Fruit fly (Drosophila melanogaster) whole organism, embryonic: ENCODE measurements around the gene ScpX.
A peak's percentile ranks its signal among the peaks of the same experiment; 100 is the strongest.

Experiments
- Atf6 ChIP-seq: fragments of 200-800 bp; sonication (Bioruptor generic); IDR thresholded peaks from 2 replicates; pipeline ENCODE4 v1.3.6; 2022; ENCODE audit warnings: missing biosample characterization, missing genetic modification characterization
- CG1024 ChIP-seq: fragments of 200-800 bp; sonication (Bioruptor generic); IDR thresholded peaks from 2 replicates; pipeline ENCODE4 v1.3.6; 2022; ENCODE audit warnings: missing biosample characterization, missing genetic modification characterization
- CG10267 ChIP-seq: fragments of 200-800 bp; sonication (Bioruptor generic); optimal IDR thresholded peaks from 2 replicates; lab custom pipeline; 2018; ENCODE audit warnings: missing biosample characterization, mild to moderate bottlenecking, missing genetic modification characterization, moderate library complexity
- CG10462 ChIP-seq: fragments of 200-800 bp; sonication (Bioruptor generic); optimal IDR thresholded peaks from 2 replicates; lab custom pipeline; 2016; ENCODE audit warnings: missing biosample characterization, missing genetic modification characterization
- CG10979 ChIP-seq: fragments of 200-800 bp; sonication (Bioruptor generic); optimal IDR thresholded peaks from 2 replicates; lab custom pipeline; 2018; ENCODE audit warnings: missing biosample characterization, mild to moderate bottlenecking, missing genetic modification characterization, moderate library complexity
- CG11504 ChIP-seq: fragments of 200-800 bp; sonication (Bioruptor generic); optimal IDR thresholded peaks from 3 replicates; lab custom pipeline; 2019; ENCODE audit warnings: missing biosample characterization, mild to moderate bottlenecking, missing genetic modification characterization, moderate library complexity
- CG12391 ChIP-seq: fragments of 200-800 bp; sonication (Bioruptor generic); optimal IDR thresholded peaks from 3 replicates; lab custom pipeline; 2018; ENCODE audit warnings: missing biosample characterization, mild to moderate bottlenecking, missing genetic modification characterization, moderate library complexity
- CG13894 ChIP-seq: fragments of 200-800 bp; sonication (Bioruptor generic); optimal IDR thresholded peaks from 3 replicates; lab custom pipeline; 2018; ENCODE audit warnings: missing biosample characterization, mild to moderate bottlenecking, missing genetic modification characterization, moderate library complexity
- CG14710 ChIP-seq: fragments of 200-800 bp; sonication (Bioruptor generic); optimal IDR thresholded peaks from 3 replicates; lab custom pipeline; 2019; ENCODE audit warnings: missing biosample characterization, mild to moderate bottlenecking, missing genetic modification characterization, moderate library complexity
- CG1603 ChIP-seq: fragments of 200-800 bp; sonication (Bioruptor generic); optimal IDR thresholded peaks from 2 replicates; lab custom pipeline; 2019; ENCODE audit warnings: missing biosample characterization, mild to moderate bottlenecking, missing genetic modification characterization, moderate library complexity
- CG1792 ChIP-seq: fragments of 200-800 bp; sonication (Bioruptor generic); optimal IDR thresholded peaks from 2 replicates; lab custom pipeline; 2016; ENCODE audit warnings: missing biosample characterization, missing genetic modification characterization
- CG18262 ChIP-seq: fragments of 200-800 bp; optimal IDR thresholded peaks from 3 replicates; lab custom pipeline; 2019; ENCODE audit warnings: missing biosample characterization, mild to moderate bottlenecking, missing genetic modification characterization, moderate library complexity
- CG30431 ChIP-seq: fragments of 200-800 bp; sonication (Bioruptor generic); optimal IDR thresholded peaks from 2 replicates; lab custom pipeline; 2017; ENCODE audit warnings: missing biosample characterization, missing genetic modification characterization
- CG6254 ChIP-seq: fragments of 200-800 bp; sonication (Bioruptor generic); optimal IDR thresholded peaks from 3 replicates; lab custom pipeline; 2017; ENCODE audit warnings: mild to moderate bottlenecking, missing biosample characterization, missing genetic modification reagents, missing genetic modification characterization
- CG6654 ChIP-seq: fragments of 200-800 bp; sonication (Bioruptor generic); optimal IDR thresholded peaks from 2 replicates; lab custom pipeline; 2017; ENCODE audit warnings: missing biosample characterization, mild to moderate bottlenecking, missing genetic modification characterization
- CG6689 ChIP-seq: fragments of 200-800 bp; sonication (Bioruptor generic); IDR thresholded peaks from 2 replicates; pipeline ENCODE4 v1.3.6; 2022; ENCODE audit warnings: missing biosample characterization, missing genetic modification characterization
- CG9727 ChIP-seq: fragments of 200-800 bp; sonication (Bioruptor generic); optimal IDR thresholded peaks from 3 replicates; lab custom pipeline; 2017; ENCODE audit warnings: missing biosample characterization, mild to moderate bottlenecking, missing genetic modification characterization
- CoRest ChIP-seq: fragments of 200-800 bp; sonication (Bioruptor generic); optimal IDR thresholded peaks from 3 replicates; lab custom pipeline; 2018; ENCODE audit warnings: missing biosample characterization, mild to moderate bottlenecking, missing genetic modification characterization, moderate library complexity
- D ChIP-seq, 2 experiments: fragments of 200-800 bp in 1 of 2; fragments of >200 bp in 1 of 2; sonication (Bioruptor generic) in 1 of 2; optimal IDR thresholded peaks; 2 replicates in 1 of 2; 3 replicates in 1 of 2; lab custom pipeline; 2017; ENCODE audit warnings: mild to moderate bottlenecking in 1 of 2, missing biosample characterization in 1 of 2, missing genetic modification characterization in 1 of 2, missing genetic modification reagents in 1 of 2
- E2f2 ChIP-seq: fragments of 200-800 bp; sonication (Bioruptor generic); IDR thresholded peaks from 2 replicates; pipeline ENCODE4 v1.3.6; 2022; ENCODE audit warnings: missing biosample characterization, missing genetic modification characterization
- Ets65A ChIP-seq: fragments of 200-800 bp; sonication (Bioruptor generic); peaks from one replicate; lab custom pipeline; 2016; ENCODE audit warnings: missing biosample characterization, missing genetic modification characterization
- Gug ChIP-seq: fragments of 200-800 bp; sonication (Bioruptor generic); IDR thresholded peaks from 4 replicates; pipeline ENCODE4 v1.3.6; 2022; ENCODE audit warnings: missing biosample characterization, missing genetic modification characterization
- Jarid2 ChIP-seq: fragments of 200-800 bp; sonication (Bioruptor generic); optimal IDR thresholded peaks from 3 replicates; lab custom pipeline; 2017; ENCODE audit warnings: mild to moderate bottlenecking, missing biosample characterization, missing genetic modification reagents, missing genetic modification characterization
- Max ChIP-seq: fragments of 200-800 bp; sonication (Bioruptor generic); optimal IDR thresholded peaks from 2 replicates; lab custom pipeline; 2016; ENCODE audit warnings: missing biosample characterization, mild to moderate bottlenecking, missing genetic modification characterization
- Med ChIP-seq: fragments of 200-800 bp; sonication (Bioruptor generic); peaks from one replicate; lab custom pipeline; 2016; ENCODE audit warnings: missing biosample characterization, missing genetic modification characterization, mild to moderate bottlenecking, inconsistent platforms, moderate library complexity
- Nf-YB ChIP-seq: fragments of 200-800 bp; sonication (Bioruptor generic); optimal IDR thresholded peaks from 3 replicates; lab custom pipeline; 2019; ENCODE audit warnings: missing biosample characterization, mild to moderate bottlenecking, missing genetic modification characterization, moderate library complexity
- Nf-YC ChIP-seq: fragments of 200-800 bp; optimal IDR thresholded peaks from 3 replicates; lab custom pipeline; 2019; ENCODE audit warnings: missing biosample characterization, mild to moderate bottlenecking, missing genetic modification characterization, moderate library complexity
- Spps ChIP-seq: fragments of 200-800 bp; sonication (Bioruptor generic); optimal IDR thresholded peaks from 2 replicates; lab custom pipeline; 2018; ENCODE audit warnings: missing biosample characterization, mild to moderate bottlenecking, missing genetic modification characterization
- Xrp1 ChIP-seq: fragments of 200-800 bp; sonication (Bioruptor generic); IDR thresholded peaks from 2 replicates; pipeline ENCODE4 v1.3.6; 2022; ENCODE audit warnings: missing biosample characterization, missing genetic modification characterization
- bsh ChIP-seq, 2 experiments: fragments of 200-800 bp; sonication (Bioruptor generic); optimal IDR thresholded peaks; 2 replicates each; lab custom pipeline; 2017 to 2018; ENCODE audit warnings: mild to moderate bottlenecking in 2 of 2, missing biosample characterization in 2 of 2, missing genetic modification characterization in 2 of 2, moderate library complexity in 1 of 2
- btn ChIP-seq: fragments of 200-800 bp; sonication (Bioruptor generic); optimal IDR thresholded peaks from 2 replicates; lab custom pipeline; 2016; ENCODE audit warnings: missing biosample characterization, missing genetic modification characterization
- cg ChIP-seq: fragments of 200-800 bp; sonication (Bioruptor generic); optimal IDR thresholded peaks from 3 replicates; lab custom pipeline; 2019; ENCODE audit warnings: missing biosample characterization, mild to moderate bottlenecking, missing genetic modification characterization, moderate library complexity
- chif ChIP-seq, 2 experiments: fragments of 200-800 bp; sonication (Bioruptor generic); optimal IDR thresholded peaks; 3 replicates each; lab custom pipeline; 2016; ENCODE audit warnings: missing biosample characterization in 2 of 2, missing genetic modification characterization in 2 of 2
- corto ChIP-seq: fragments of 200-800 bp; sonication (Bioruptor generic); optimal IDR thresholded peaks from 2 replicates; lab custom pipeline; 2016; ENCODE audit warnings: missing biosample characterization, mild to moderate bottlenecking, missing genetic modification characterization, moderate library complexity
- dmrt11E ChIP-seq: fragments of 200-800 bp; sonication (Bioruptor generic); optimal IDR thresholded peaks from 3 replicates; lab custom pipeline; 2018; ENCODE audit warnings: missing biosample characterization, mild to moderate bottlenecking, missing genetic modification characterization, moderate library complexity
- ems ChIP-seq: fragments of 200-800 bp; sonication (Bioruptor generic); optimal IDR thresholded peaks from 3 replicates; lab custom pipeline; 2016; ENCODE audit warnings: missing biosample characterization, missing genetic modification characterization
- gem ChIP-seq: fragments of 200-800 bp; sonication (Bioruptor generic); optimal IDR thresholded peaks from 2 replicates; lab custom pipeline; 2019; ENCODE audit warnings: missing biosample characterization, mild to moderate bottlenecking, missing genetic modification characterization, moderate library complexity
- ham ChIP-seq: fragments of 200-800 bp; sonication (Bioruptor generic); IDR thresholded peaks from 2 replicates; pipeline ENCODE4 v1.3.6; 2022; ENCODE audit warnings: missing biosample characterization, missing genetic modification characterization
- p53 ChIP-seq: fragments of 200-800 bp; sonication (Bioruptor generic); optimal IDR thresholded peaks from 2 replicates; lab custom pipeline; 2016; ENCODE audit warnings: missing biosample characterization, missing genetic modification characterization
- phol ChIP-seq: fragments of 200-800 bp; sonication (Bioruptor generic); optimal IDR thresholded peaks from 3 replicates; lab custom pipeline; 2018; ENCODE audit warnings: missing biosample characterization, mild to moderate bottlenecking, missing genetic modification characterization, moderate library complexity
- row ChIP-seq: fragments of 200-800 bp; sonication (Bioruptor generic); IDR thresholded peaks from 3 replicates; pipeline ENCODE4 v1.3.6; 2022; ENCODE audit warnings: missing biosample characterization, missing genetic modification characterization
- sens ChIP-seq: fragments of 200-800 bp; sonication (Bioruptor generic); peaks from one replicate; lab custom pipeline; 2016; ENCODE audit warnings: missing biosample characterization, missing genetic modification characterization
- tap ChIP-seq: fragments of 200-800 bp; optimal IDR thresholded peaks from 3 replicates; lab custom pipeline; 2019; ENCODE audit warnings: missing biosample characterization, mild to moderate bottlenecking, missing genetic modification characterization, moderate library complexity
- tna ChIP-seq: fragments of 200-800 bp; sonication (Bioruptor generic); IDR thresholded peaks from 2 replicates; pipeline ENCODE4 v1.3.6; 2022; ENCODE audit warnings: missing biosample characterization, missing genetic modification characterization; ENCODE audit not compliant: partially characterized antibody
- unpg ChIP-seq: fragments of 200-800 bp; sonication (Bioruptor generic); optimal IDR thresholded peaks from 3 replicates; lab custom pipeline; 2018; ENCODE audit warnings: missing biosample characterization, mild to moderate bottlenecking, missing genetic modification characterization, moderate library complexity
- zen ChIP-seq: fragments of 200-800 bp; sonication (Bioruptor generic); optimal IDR thresholded peaks from 3 replicates; lab custom pipeline; 2018; ENCODE audit warnings: missing biosample characterization, mild to moderate bottlenecking, missing genetic modification characterization, moderate library complexity
- zfh1 ChIP-seq: fragments of 200-800 bp; sonication (Bioruptor generic); IDR thresholded peaks from 3 replicates; pipeline ENCODE4 v1.3.6; 2022; ENCODE audit warnings: missing biosample characterization, missing genetic modification characterization

The ScpX gene

dm6 chr2L:18805637-18806403 is 25.2 kb upstream of the ScpX start:
- TF ChIP-seq D (optimal IDR thresholded peaks at IDR 0.05; lab: Kevin White, UChicago), result no peak
- TF ChIP-seq D (GFP tag; optimal IDR thresholded peaks at IDR 0.05; lab: Kevin White, UChicago), result peak; percentile 18
- no peak for TF ChIP-seq Spps (tag; lab: Kevin White, UChicago)
- no peak for TF ChIP-seq CG6654 (GFP tag; lab: Kevin White, UChicago)
- TF ChIP-seq CG11504 (tag; lab: Kevin White, UChicago), result peak; percentile 2
- no peak for TF ChIP-seq corto (GFP tag; lab: Kevin White, UChicago)
- no peak for TF ChIP-seq Atf6 (GFP tag; lab: Robert Waterston, UW)
- TF ChIP-seq Nf-YC (tag; lab: Kevin White, UChicago), result peak; percentile 81
- 0 out of 2 replicates have a peak, but pooled peaks have one; percentile 5 for TF ChIP-seq ham
- TF ChIP-seq CG1792 (GFP tag; lab: Kevin White, UChicago), result no peak
- no peak for TF ChIP-seq ems (GFP tag; lab: Kevin White, UChicago)
- TF ChIP-seq CG6254 (GFP tag; lab: Kevin White, UChicago), result peak; percentile 1
- TF ChIP-seq tap (tag; lab: Kevin White, UChicago), result no peak
- no peak for TF ChIP-seq CG1024
- TF ChIP-seq Jarid2 (GFP tag; lab: Kevin White, UChicago), result peak; percentile 13
- TF ChIP-seq Ets65A, result peak; percentile 38
- 0 out of 4 replicates have a peak, but pooled peaks have one; percentile 27 for TF ChIP-seq Gug (GFP tag; lab: Robert Waterston, UW)
- TF ChIP-seq Med (GFP tag; lab: Kevin White, UChicago), result peak; percentile 66
- TF ChIP-seq cg (GFP tag; lab: Kevin White, UChicago), result peak; percentile 48
- no peak for TF ChIP-seq Max (GFP tag; lab: Kevin White, UChicago)
- peak; percentile 6 for TF ChIP-seq CG12391 (tag; lab: Kevin White, UChicago)
- peak; percentile 26; the same call in 1 of the 3 replicates for TF ChIP-seq row (GFP tag; lab: Robert Waterston, UW)
- TF ChIP-seq zfh1, result 0 out of 3 replicates have a peak, but pooled peaks have one; percentile 13
- TF ChIP-seq Nf-YB (GFP tag; lab: Kevin White, UChicago), result peak; percentile 69
- peak; percentile 16 for TF ChIP-seq CG18262 (tag; lab: Kevin White, UChicago)
- TF ChIP-seq CG10462 (GFP tag; lab: Kevin White, UChicago), result no peak
- peak; percentile 8 for TF ChIP-seq unpg (GFP tag; lab: Kevin White, UChicago)
- no peak for TF ChIP-seq p53 (GFP tag; lab: Kevin White, UChicago)
- TF ChIP-seq chif (GFP tag; optimal IDR thresholded peaks at IDR 0.05; lab: Kevin White, UChicago), result peak in 1 of 2 experiments; percentile 14
- TF ChIP-seq dmrt11E (tag; lab: Kevin White, UChicago), result peak; percentile 26
- no peak for TF ChIP-seq CG30431 (GFP tag; lab: Kevin White, UChicago)
- TF ChIP-seq btn (GFP tag; lab: Kevin White, UChicago), result no peak
- peak in 1 of 2 experiments; percentile 22 for TF ChIP-seq bsh (GFP tag; optimal IDR thresholded peaks at IDR 0.05; lab: Kevin White, UChicago)
- 0 out of 2 replicates have a peak, but pooled peaks have one; percentile 9 for TF ChIP-seq E2f2
- TF ChIP-seq CG10267 (tag; lab: Kevin White, UChicago), result peak; percentile 9
- TF ChIP-seq Xrp1 (GFP tag; lab: Robert Waterston, UW), result peak; percentile 55
- TF ChIP-seq CG10979 (tag; lab: Kevin White, UChicago), result peak; percentile 39
- TF ChIP-seq phol (tag; lab: Kevin White, UChicago), result peak; percentile 28
- TF ChIP-seq sens (GFP tag; lab: Kevin White, UChicago), result peak; percentile 77
- 0 out of 2 replicates have a peak, but pooled peaks have one; percentile 16 for TF ChIP-seq CG6689 (GFP tag; lab: Robert Waterston, UW)
- TF ChIP-seq gem (tag; lab: Kevin White, UChicago), result peak; percentile 39
- TF ChIP-seq CG14710 (tag; lab: Kevin White, UChicago), result peak; percentile 14
- TF ChIP-seq zen (tag; lab: Kevin White, UChicago), result peak; percentile 21
- peak; percentile 7 for TF ChIP-seq CG9727 (GFP tag; lab: Kevin White, UChicago)
- no peak for TF ChIP-seq CoRest (tag; lab: Kevin White, UChicago)
- TF ChIP-seq CG1603, result peak; percentile 14
- TF ChIP-seq tna (GFP tag; lab: Robert Waterston, UW), result no peak
- TF ChIP-seq CG13894 (tag; lab: Kevin White, UChicago), result no peak
